Worm (Caenorhabditis elegans): ENCODE data around the gene glc-1.

- no peak for TF ChIP-seq tbx-7 (tag; optimal IDR thresholded peaks at IDR 0.05)
- no peak for TF ChIP-seq pha-4 (tag; optimal IDR thresholded peaks at IDR 0.05)
- TF ChIP-seq npax-4 (tag; optimal IDR thresholded peaks at IDR 0.05), result no peak
- TF ChIP-seq tbx-2 (tag; optimal IDR thresholded peaks at IDR 0.05), result no peak
- TF ChIP-seq ama-1 (optimal IDR thresholded peaks at IDR 0.05), result no peak
- no peak for TF ChIP-seq mec-3 (tag; optimal IDR thresholded peaks at IDR 0.05; ENCODE audit: borderline replicate concordance)
- no peak for TF ChIP-seq F13H6.1 (tag; optimal IDR thresholded peaks at IDR 0.05)
These were observed 36.5 kb upstream of the glc-1 start, which contains the start of gene srh-277 for ce11 chrV:16182918-16183317.

Measured in whole organism, late embryonic.